Fruit fly (Drosophila melanogaster) S2 (cell line): ENCODE measurements around the gene CG14346.

Experiments used
- CG8478 ChIP-seq: fragments of >200 bp; optimal IDR thresholded peaks from 2 replicates; lab custom pipeline; 2018
- CTCF ChIP-seq, 2 experiments: fragments of >200 bp; optimal IDR thresholded peaks; 2 replicates each; lab custom pipeline; 2018

dm6 chr2L:1404896-1405453, 37.2 kb downstream of the CG14346 start:
- TF ChIP-seq CG8478: no peak
- no peak for TF ChIP-seq CTCF (optimal IDR thresholded peaks at IDR 0.05; lab: Kevin White, UChicago)
